Comparison of ENCODE assay signal across 1 fruit fly cellular context in the genomic region with DNA sequence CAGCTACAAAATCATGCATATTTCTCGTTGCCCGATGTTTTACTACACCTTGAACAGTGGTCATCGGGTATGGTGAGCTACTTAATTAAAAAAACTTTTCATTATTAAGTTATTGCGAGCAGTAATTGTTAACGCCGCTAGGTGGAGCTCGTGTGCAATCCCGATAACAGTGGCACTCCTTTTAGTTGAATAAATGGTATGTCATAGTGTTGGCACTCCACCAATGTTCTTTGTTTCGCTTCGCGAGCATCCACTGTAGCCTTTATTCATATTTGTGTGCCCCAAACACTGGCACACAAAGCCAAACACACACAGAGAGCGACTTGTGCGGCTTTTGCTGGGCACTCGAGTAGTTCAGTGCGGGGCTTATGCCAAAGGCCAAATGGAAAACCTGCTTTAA.
A peak's percentile ranks its signal among the peaks of the same experiment; 100 is the strongest.
TF ChIP-seq lines count a peak whose summit lies in the region.

No protein-coding gene starts in this region.

TF ChIP-seq in whole organism, embryonic, 481 proteins besides CTCF, POLR2A, EP300 and RAD21 (continued from another document and continues in another):
- TF ChIP-seq CG14965 (GFP tag; optimal IDR thresholded peaks at IDR 0.05; lab: Kevin White, UChicago; ENCODE audit: borderline replicate concordance) (peak; percentile 62), zfh2 (GFP tag; optimal IDR thresholded peaks at IDR 0.05; lab: Kevin White, UChicago) (peak; percentile 91), fu2 (GFP tag; optimal IDR thresholded peaks at IDR 0.05; lab: Kevin White, UChicago) (peak; percentile 80), ewg (GFP tag; optimal IDR thresholded peaks at IDR 0.05; lab: Kevin White, UChicago) (peak; percentile 73), ara (GFP tag; IDR thresholded peaks at IDR 0.05; lab: Robert Waterston, UW) (peak; percentile 92), ap (GFP tag; IDR thresholded peaks at IDR 0.05; lab: Robert Waterston, UW) (peak; percentile 94), ab (GFP tag; optimal IDR thresholded peaks at IDR 0.05; lab: Kevin White, UChicago) (peak; percentile 79), pan (optimal IDR thresholded peaks at IDR 0.05; lab: Kevin White, UChicago) (no peak), pan (GFP tag; optimal IDR thresholded peaks at IDR 0.05 in 1 of 2, IDR thresholded peaks at IDR 0.05 in 1 of 2) (peak in 1 of 2 experiments; percentile 95), crp (GFP tag; optimal IDR thresholded peaks at IDR 0.05; lab: Kevin White, UChicago) (peak in 1 of 2 experiments; percentile 40), nerfin-2 (GFP tag; IDR thresholded peaks at IDR 0.05; lab: Robert Waterston, UW; ENCODE audit: partially characterized antibody) (no peak), CG31365 (tag; optimal IDR thresholded peaks at IDR 0.05; lab: Kevin White, UChicago) (peak; percentile 60), Hr51 (GFP tag; optimal IDR thresholded peaks at IDR 0.05; lab: Kevin White, UChicago) (peak; percentile 88 to 92), H2.0 (GFP tag; IDR thresholded peaks at IDR 0.05; lab: Robert Waterston, UW) (peak; percentile 95), CG31224 (GFP tag; IDR thresholded peaks at IDR 0.05; lab: Robert Waterston, UW) (peak; percentile 85), ttk (GFP tag; IDR thresholded peaks at IDR 0.05; lab: Robert Waterston, UW) (peak; percentile 92), croc (GFP tag; conservative IDR thresholded peaks at IDR 0.05; lab: Robert Waterston, UW) (peak; percentile 34; the same call in 1 of the 3 replicates), CG17568 (GFP tag; optimal IDR thresholded peaks at IDR 0.05; lab: Kevin White, UChicago) (peak; percentile 73), CG11504 (tag; optimal IDR thresholded peaks at IDR 0.05; lab: Kevin White, UChicago) (peak; percentile 92), CG16779 (GFP tag; IDR thresholded peaks at IDR 0.05; lab: Robert Waterston, UW) (peak; percentile 79), vfl (GFP tag; optimal IDR thresholded peaks at IDR 0.05; lab: Kevin White, UChicago) (peak; percentile 54), lab (GFP tag; optimal IDR thresholded peaks at IDR 0.05; lab: Kevin White, UChicago) (peak; percentile 93), CG11398 (GFP tag; optimal IDR thresholded peaks at IDR 0.05; lab: Kevin White, UChicago) (peak; percentile 87), jumu (GFP tag; optimal IDR thresholded peaks at IDR 0.05; lab: Kevin White, UChicago) (peak; percentile 80), toy (GFP tag; IDR thresholded peaks at IDR 0.05; lab: Robert Waterston, UW) (peak; percentile 83), Dip2 (GFP tag; IDR thresholded peaks at IDR 0.05; lab: Robert Waterston, UW) (peak; percentile 61; the same call in 1 of the 2 replicates), CG3407 (GFP tag; optimal IDR thresholded peaks at IDR 0.05; lab: Kevin White, UChicago) (peak; percentile 71), Dp (GFP tag; optimal IDR thresholded peaks at IDR 0.05; lab: Kevin White, UChicago) (no peak), prd (optimal IDR thresholded peaks at IDR 0.05; lab: Kevin White, UChicago) (no peak), prd (GFP tag; IDR thresholded peaks at IDR 0.05; lab: Robert Waterston, UW) (peak; percentile 88), CG8924 (tag; optimal IDR thresholded peaks at IDR 0.05; lab: Kevin White, UChicago) (peak; percentile 90), CG12071 (GFP tag; optimal IDR thresholded peaks at IDR 0.05; lab: Kevin White, UChicago) (peak; percentile 86), Lhr (GFP tag; optimal IDR thresholded peaks at IDR 0.05; lab: Kevin White, UChicago) (peak; percentile 43), grau (tag; optimal IDR thresholded peaks at IDR 0.05; lab: Kevin White, UChicago) (peak; percentile 98), NC2β (GFP tag; optimal IDR thresholded peaks at IDR 0.05; lab: Kevin White, UChicago) (peak; percentile 83), HLHmδ (GFP tag; optimal IDR thresholded peaks at IDR 0.05; lab: Kevin White, UChicago) (no peak), zfh1 (GFP tag; IDR thresholded peaks at IDR 0.05; lab: Robert Waterston, UW) (peak; percentile 79; the same call in 2 of the 3 replicates), Ets97D (GFP tag; optimal IDR thresholded peaks at IDR 0.05; lab: Kevin White, UChicago) (peak; percentile 75), Xrp1 (GFP tag; IDR thresholded peaks at IDR 0.05; lab: Robert Waterston, UW) (peak; percentile 91), CG10366 (GFP tag; IDR thresholded peaks at IDR 0.05; lab: Robert Waterston, UW) (peak; percentile 96), Max (GFP tag; optimal IDR thresholded peaks at IDR 0.05; lab: Kevin White, UChicago) (peak; percentile 72), kay (GFP tag; optimal IDR thresholded peaks at IDR 0.05; lab: Kevin White, UChicago) (peak; percentile 81), CHES-1-like (GFP tag; optimal IDR thresholded peaks at IDR 0.05; lab: Kevin White, UChicago) (peak; percentile 86), onecut (GFP tag; IDR thresholded peaks at IDR 0.05; lab: Robert Waterston, UW) (peak; percentile 92), dm (GFP tag; optimal IDR thresholded peaks at IDR 0.05; lab: Kevin White, UChicago) (peak; percentile 77), CG33213 (GFP tag; optimal IDR thresholded peaks at IDR 0.05; lab: Kevin White, UChicago) (peak; percentile 82), Drgx (GFP tag; IDR thresholded peaks at IDR 0.05; lab: Robert Waterston, UW) (peak; percentile 94), vvl (GFP tag; IDR thresholded peaks at IDR 0.05; lab: Robert Waterston, UW) (peak; percentile 96), CG6654 (GFP tag; optimal IDR thresholded peaks at IDR 0.05; lab: Kevin White, UChicago) (peak; percentile 43), CG18011 (GFP tag; optimal IDR thresholded peaks at IDR 0.05; lab: Kevin White, UChicago) (peak; percentile 70), inv (GFP tag; IDR thresholded peaks at IDR 0.05; lab: Robert Waterston, UW; ENCODE audit: partially characterized antibody) (no peak), row (GFP tag; IDR thresholded peaks at IDR 0.05; lab: Robert Waterston, UW) (peak; percentile 98), Blimp-1 (GFP tag; optimal IDR thresholded peaks at IDR 0.05; lab: Kevin White, UChicago) (peak; percentile 87), Dip3 (GFP tag; optimal IDR thresholded peaks at IDR 0.05; lab: Kevin White, UChicago) (peak; percentile 87), ranshi (GFP tag; IDR thresholded peaks at IDR 0.05; lab: Robert Waterston, UW) (peak; percentile 97), btn (GFP tag; optimal IDR thresholded peaks at IDR 0.05; lab: Kevin White, UChicago) (peak; percentile 72), dmrt99B (tag; optimal IDR thresholded peaks at IDR 0.05; lab: Kevin White, UChicago) (peak; percentile 83), al (GFP tag; IDR thresholded peaks at IDR 0.05; lab: Robert Waterston, UW) (peak; percentile 91), stc (GFP tag; IDR thresholded peaks at IDR 0.05; lab: Robert Waterston, UW) (peak; percentile 63), ase (GFP tag; IDR thresholded peaks at IDR 0.05; lab: Robert Waterston, UW) (peak; percentile 89), pnt (GFP tag; optimal IDR thresholded peaks at IDR 0.05; lab: Kevin White, UChicago) (peak; percentile 92), Dad (GFP tag; optimal IDR thresholded peaks at IDR 0.05; lab: Kevin White, UChicago) (peak; percentile 87), psq (GFP tag; optimal IDR thresholded peaks at IDR 0.05; lab: Kevin White, UChicago) (peak; percentile 47), CG9609 (GFP tag; optimal IDR thresholded peaks at IDR 0.05; lab: Kevin White, UChicago) (peak; percentile 89), slou (GFP tag; optimal IDR thresholded peaks at IDR 0.05; lab: Kevin White, UChicago) (peak; percentile 23), Dref (GFP tag; IDR thresholded peaks at IDR 0.05; lab: Robert Waterston, UW) (no peak; the same call in 1 of the 2 replicates), CG9215 (GFP tag; IDR thresholded peaks at IDR 0.05; lab: Robert Waterston, UW) (peak; percentile 82), nom (GFP tag; optimal IDR thresholded peaks at IDR 0.05; lab: Kevin White, UChicago) (peak; percentile 16), Lpt (GFP tag; optimal IDR thresholded peaks at IDR 0.05; lab: Kevin White, UChicago) (no peak), Six4 (GFP tag; optimal IDR thresholded peaks at IDR 0.05; lab: Kevin White, UChicago) (peak; percentile 53), CG9817 (tag; optimal IDR thresholded peaks at IDR 0.05; lab: Kevin White, UChicago) (peak; percentile 87), CG17612 (GFP tag; IDR thresholded peaks at IDR 0.05; lab: Robert Waterston, UW) (peak; percentile 64; the same call in 1 of the 2 replicates), chm (GFP tag; IDR thresholded peaks at IDR 0.05; lab: Robert Waterston, UW) (peak; percentile 90), sug (tag; optimal IDR thresholded peaks at IDR 0.05; lab: Kevin White, UChicago) (peak; percentile 81), hkb (optimal IDR thresholded peaks at IDR 0.05; lab: Kevin White, UChicago) (no peak), hkb (GFP tag; IDR thresholded peaks at IDR 0.05; lab: Robert Waterston, UW) (peak; percentile 97), CG7556 (GFP tag; optimal IDR thresholded peaks at IDR 0.05; lab: Kevin White, UChicago) (peak; percentile 90), maf-S (GFP tag; optimal IDR thresholded peaks at IDR 0.05; lab: Kevin White, UChicago) (peak; percentile 78), Opbp (GFP tag; IDR thresholded peaks at IDR 0.05; lab: Robert Waterston, UW; ENCODE audit: partially characterized antibody) (no peak), CG2889 (GFP tag; IDR thresholded peaks at IDR 0.05; lab: Robert Waterston, UW) (peak; percentile 93), CG43689 (GFP tag; IDR thresholded peaks at IDR 0.05; lab: Robert Waterston, UW) (peak; percentile 91), CG32767 (GFP tag; IDR thresholded peaks at IDR 0.05; lab: Robert Waterston, UW) (peak; percentile 95), sqz (GFP tag; optimal IDR thresholded peaks at IDR 0.05; lab: Kevin White, UChicago) (peak; percentile 30), CG34422 (GFP tag; IDR thresholded peaks at IDR 0.05; lab: Robert Waterston, UW) (peak; percentile 94), Lim3 (GFP tag; IDR thresholded peaks at IDR 0.05; lab: Robert Waterston, UW) (peak; percentile 88), Deaf1 (tag; optimal IDR thresholded peaks at IDR 0.05; lab: Kevin White, UChicago) (peak; percentile 58), CG6683 (GFP tag; optimal IDR thresholded peaks at IDR 0.05; lab: Kevin White, UChicago) (peak; percentile 77), CG16813 (GFP tag; IDR thresholded peaks at IDR 0.05; lab: Robert Waterston, UW; ENCODE audit: partially characterized antibody) (no peak), CG3163 (GFP tag; optimal IDR thresholded peaks at IDR 0.05; lab: Kevin White, UChicago) (peak; percentile 72), bsh (GFP tag; optimal IDR thresholded peaks at IDR 0.05; lab: Kevin White, UChicago) (peak; percentile 58 to 88), Dbx (GFP tag; IDR thresholded peaks at IDR 0.05; lab: Robert Waterston, UW) (peak; percentile 94), CG8290 (GFP tag; optimal IDR thresholded peaks at IDR 0.05; lab: Kevin White, UChicago) (peak; percentile 31), CG8290 (tag; optimal IDR thresholded peaks at IDR 0.05; lab: Kevin White, UChicago) (peak in 1 of 2 experiments; percentile 91), h (optimal IDR thresholded peaks at IDR 0.05; lab: Kevin White, UChicago) (no peak), Tbp (GFP tag; optimal IDR thresholded peaks at IDR 0.05; lab: Kevin White, UChicago) (no peak), abd-A (tag; optimal IDR thresholded peaks at IDR 0.05; lab: Kevin White, UChicago) (peak; percentile 73), peb (GFP tag; IDR thresholded peaks at IDR 0.05; lab: Robert Waterston, UW) (peak; percentile 84), CG9727 (GFP tag; optimal IDR thresholded peaks at IDR 0.05; lab: Kevin White, UChicago) (peak; percentile 80), BEAF-32 (GFP tag; optimal IDR thresholded peaks at IDR 0.05; lab: Kevin White, UChicago) (no peak), CG11247 (GFP tag; IDR thresholded peaks at IDR 0.05; lab: Robert Waterston, UW) (peak; percentile 87), gem (tag; optimal IDR thresholded peaks at IDR 0.05; lab: Kevin White, UChicago) (peak; percentile 91), Elba2 (GFP tag; optimal IDR thresholded peaks at IDR 0.05; lab: Kevin White, UChicago) (no peak), CG4360 (GFP tag; IDR thresholded peaks at IDR 0.05; lab: Robert Waterston, UW) (peak; percentile 72; the same call in 1 of the 2 replicates), D19B (GFP tag; optimal IDR thresholded peaks at IDR 0.05; lab: Kevin White, UChicago) (peak; percentile 47), CG13775 (GFP tag; optimal IDR thresholded peaks at IDR 0.05; lab: Kevin White, UChicago) (peak; percentile 77), jigr1 (GFP tag; IDR thresholded peaks at IDR 0.05; lab: Robert Waterston, UW) (peak; percentile 82), CG18476 (GFP tag; optimal IDR thresholded peaks at IDR 0.05; lab: Kevin White, UChicago) (peak; percentile 86), fd102C (GFP tag; optimal IDR thresholded peaks at IDR 0.05; lab: Kevin White, UChicago) (no peak), CG12236 (GFP tag; optimal IDR thresholded peaks at IDR 0.05; lab: Kevin White, UChicago) (peak; percentile 82), CG4424 (GFP tag; optimal IDR thresholded peaks at IDR 0.05; lab: Kevin White, UChicago) (peak; percentile 66), Aef1 (GFP tag; IDR thresholded peaks at IDR 0.05; lab: Robert Waterston, UW) (peak; percentile 96), CG2678 (tag; optimal IDR thresholded peaks at IDR 0.05; lab: Kevin White, UChicago) (peak; percentile 93), Gug (GFP tag; IDR thresholded peaks at IDR 0.05; lab: Robert Waterston, UW) (peak; percentile 97), run (tag; optimal IDR thresholded peaks at IDR 0.05; lab: Kevin White, UChicago) (peak; percentile 67), ssp (GFP tag; IDR thresholded peaks at IDR 0.05; lab: Robert Waterston, UW) (peak; percentile 83), HLH54F (GFP tag; optimal IDR thresholded peaks at IDR 0.05; lab: Kevin White, UChicago) (peak; percentile 88), MBD-R2 (GFP tag; IDR thresholded peaks at IDR 0.05; lab: Robert Waterston, UW) (peak; percentile 78), sna (GFP tag; IDR thresholded peaks at IDR 0.05; lab: Robert Waterston, UW; ENCODE audit: partially characterized antibody) (no peak), br (optimal IDR thresholded peaks at IDR 0.05; lab: Kevin White, UChicago) (no peak), CG10543 (GFP tag; optimal IDR thresholded peaks at IDR 0.05; lab: Kevin White, UChicago) (peak; percentile 69), Oaz (GFP tag; IDR thresholded peaks at IDR 0.05; lab: Robert Waterston, UW) (peak; percentile 93), ac (GFP tag; optimal IDR thresholded peaks at IDR 0.05; lab: Kevin White, UChicago) (no peak), HHEX (GFP tag; optimal IDR thresholded peaks at IDR 0.05; lab: Kevin White, UChicago) (peak; percentile 85), gsb (GFP tag; IDR thresholded peaks at IDR 0.05; lab: Robert Waterston, UW) (peak; percentile 88), CG6813 (GFP tag; optimal IDR thresholded peaks at IDR 0.05; lab: Kevin White, UChicago) (peak; percentile 82), CG10462 (GFP tag; optimal IDR thresholded peaks at IDR 0.05; lab: Kevin White, UChicago) (peak; percentile 73)
